Worm (Caenorhabditis elegans) whole organism, late embryonic: ENCODE measurements around the gene C29F9.2.

Experiments used
- C08G9.2 ChIP-seq: sonication (generic microtip); optimal IDR thresholded peaks from 2 replicates; lab custom pipeline; 2016; ENCODE audit warnings: mild to moderate bottlenecking, missing genetic modification characterization, moderate library complexity, missing compliant biosample characterization
- F13H6.1 ChIP-seq: sonication (generic microtip); optimal IDR thresholded peaks from 2 replicates; lab custom pipeline; 2016; ENCODE audit warnings: missing genetic modification characterization, missing compliant biosample characterization
- K09A11.1 ChIP-seq: sonication (generic microtip); optimal IDR thresholded peaks from 2 replicates; lab custom pipeline; 2017; ENCODE audit warnings: antibody characterized with exemption, mild to moderate bottlenecking, missing genetic modification characterization, missing compliant biosample characterization; ENCODE audit not compliant: insufficient read depth
- T23F11.4 ChIP-seq: fragments of 200-800 bp; sonication (Bioruptor generic); optimal IDR thresholded peaks from 2 replicates; lab custom pipeline; 2018; ENCODE audit warnings: mild to moderate bottlenecking, missing genetic modification characterization, missing compliant biosample characterization
- Y22D7AL.16 ChIP-seq: sonication (generic microtip); optimal IDR thresholded peaks from 2 replicates; lab custom pipeline; 2016; ENCODE audit warnings: missing genetic modification characterization, missing compliant biosample characterization
- ama-1 ChIP-seq: fragments of 150-350 bp; optimal IDR thresholded peaks from 2 replicates; lab custom pipeline; 2014
- ceh-14 ChIP-seq: sonication (generic microtip); optimal IDR thresholded peaks from 2 replicates; lab custom pipeline; 2016; ENCODE audit warnings: missing genotype, missing genetic modification characterization, missing compliant biosample characterization
- ceh-30 ChIP-seq: fragments of 150-350 bp; optimal IDR thresholded peaks from 2 replicates; lab custom pipeline; 2014; ENCODE audit warnings: missing biosample characterization, missing genetic modification characterization
- ceh-31 ChIP-seq: sonication (generic microtip); optimal IDR thresholded peaks from 2 replicates; lab custom pipeline; 2016; ENCODE audit warnings: missing genetic modification characterization, missing compliant biosample characterization
- ceh-34 ChIP-seq: sonication (generic microtip); optimal IDR thresholded peaks from 2 replicates; lab custom pipeline; 2016; ENCODE audit warnings: mild to moderate bottlenecking, missing genetic modification characterization, missing compliant biosample characterization
- ceh-45 ChIP-seq: fragments of 200-800 bp; sonication (Bioruptor generic); IDR thresholded peaks from 2 replicates; pipeline ENCODE4 v1.3.6; 2022; ENCODE audit warnings: missing genetic modification reagents, missing genetic modification characterization, missing compliant biosample characterization
- ceh-48 ChIP-seq: sonication (generic microtip); optimal IDR thresholded peaks from 2 replicates; lab custom pipeline; 2016; ENCODE audit warnings: missing genetic modification characterization, inconsistent platforms, missing compliant biosample characterization
- dmd-4 ChIP-seq: sonication (generic microtip); optimal IDR thresholded peaks from 2 replicates; lab custom pipeline; 2016; ENCODE audit warnings: borderline replicate concordance, missing genetic modification characterization, missing compliant biosample characterization
- elt-2 ChIP-seq: sonication (generic microtip); optimal IDR thresholded peaks from 2 replicates; lab custom pipeline; 2016; ENCODE audit warnings: missing genetic modification reagents, missing genetic modification characterization, missing compliant biosample characterization
- ets-4 ChIP-seq: sonication (generic microtip); optimal IDR thresholded peaks from 2 replicates; lab custom pipeline; 2016; ENCODE audit warnings: missing genetic modification characterization, missing compliant biosample characterization
- fax-1 ChIP-seq: sonication (generic microtip); optimal IDR thresholded peaks from 2 replicates; lab custom pipeline; 2016; ENCODE audit warnings: missing genotype, missing genetic modification characterization, missing compliant biosample characterization
- fkh-10 ChIP-seq: fragments of 150-350 bp; optimal IDR thresholded peaks from 2 replicates; lab custom pipeline; 2014; ENCODE audit warnings: missing biosample characterization, missing genetic modification reagents, missing genetic modification characterization
- fkh-6 ChIP-seq: sonication (generic microtip); optimal IDR thresholded peaks from 2 replicates; lab custom pipeline; 2016; ENCODE audit warnings: missing genetic modification characterization, missing compliant biosample characterization
- gmeb-2 ChIP-seq: sonication (generic microtip); optimal IDR thresholded peaks from 2 replicates; lab custom pipeline; 2016; ENCODE audit warnings: missing genetic modification characterization, inconsistent platforms, missing compliant biosample characterization
- hlh-13 ChIP-seq: fragments of 200-800 bp; sonication (Bioruptor generic); optimal IDR thresholded peaks from 2 replicates; lab custom pipeline; 2018; ENCODE audit warnings: mild to moderate bottlenecking, missing genetic modification characterization, missing compliant biosample characterization
- hlh-30 ChIP-seq: sonication (generic microtip); optimal IDR thresholded peaks from 2 replicates; lab custom pipeline; 2017; ENCODE audit warnings: antibody characterized with exemption, missing genetic modification characterization, missing compliant biosample characterization; ENCODE audit not compliant: insufficient read depth
- madf-2 ChIP-seq: sonication (generic microtip); optimal IDR thresholded peaks from 2 replicates; lab custom pipeline; 2017; ENCODE audit warnings: missing genetic modification characterization, missing compliant biosample characterization
- mec-3 ChIP-seq: sonication (generic microtip); optimal IDR thresholded peaks from 2 replicates; lab custom pipeline; 2016; ENCODE audit warnings: borderline replicate concordance, missing genetic modification characterization, missing compliant biosample characterization
- nhr-11 ChIP-seq: fragments of 150-350 bp; optimal IDR thresholded peaks from 2 replicates; lab custom pipeline; 2014; ENCODE audit warnings: missing biosample characterization, missing genetic modification characterization
- nhr-232 ChIP-seq: sonication (generic microtip); optimal IDR thresholded peaks from 2 replicates; lab custom pipeline; 2016; ENCODE audit warnings: missing genetic modification characterization, missing compliant biosample characterization
- npax-4 ChIP-seq: sonication (generic microtip); optimal IDR thresholded peaks from 2 replicates; lab custom pipeline; 2016; ENCODE audit warnings: missing genetic modification characterization, missing compliant biosample characterization
- odd-2 ChIP-seq: sonication (generic microtip); optimal IDR thresholded peaks from 2 replicates; lab custom pipeline; 2017; ENCODE audit warnings: antibody characterized with exemption, mild to moderate bottlenecking, missing genetic modification characterization, missing compliant biosample characterization
- pag-3 ChIP-seq: sonication (generic microtip); optimal IDR thresholded peaks from 2 replicates; lab custom pipeline; 2016; ENCODE audit warnings: missing compliant biosample characterization, missing genetic modification characterization, borderline replicate concordance
- pax-1 ChIP-seq: fragments of 150-350 bp; optimal IDR thresholded peaks from 2 replicates; lab custom pipeline; 2014; ENCODE audit warnings: missing biosample characterization, missing genetic modification characterization
- pha-4 ChIP-seq: fragments of 150-350 bp; optimal IDR thresholded peaks from 2 replicates; lab custom pipeline; 2018; ENCODE audit warnings: missing biosample characterization, missing genetic modification reagents, missing genetic modification characterization
- pros-1 ChIP-seq: fragments of 150-350 bp; optimal IDR thresholded peaks from 2 replicates; lab custom pipeline; 2014; ENCODE audit warnings: missing biosample characterization, missing genetic modification reagents, missing genetic modification characterization
- ref-2 ChIP-seq: sonication (generic microtip); optimal IDR thresholded peaks from 2 replicates; lab custom pipeline; 2016; ENCODE audit warnings: missing genetic modification characterization, missing compliant biosample characterization
- sdc-2 ChIP-seq: sonication (generic microtip); optimal IDR thresholded peaks from 2 replicates; lab custom pipeline; 2016; ENCODE audit warnings: missing genotype, missing genetic modification characterization, missing compliant biosample characterization
- sox-2 ChIP-seq: fragments of 200-800 bp; sonication (Bioruptor generic); IDR thresholded peaks from 2 replicates; pipeline ENCODE4 v1.3.6; 2022; ENCODE audit warnings: missing genetic modification reagents, missing genetic modification characterization, missing compliant biosample characterization
- sox-4 ChIP-seq: sonication (generic microtip); optimal IDR thresholded peaks from 2 replicates; lab custom pipeline; 2017; ENCODE audit warnings: mild to moderate bottlenecking, missing genetic modification characterization, inconsistent platforms, missing compliant biosample characterization
- syd-9 ChIP-seq: sonication (generic microtip); optimal IDR thresholded peaks from 2 replicates; lab custom pipeline; 2016; ENCODE audit warnings: mild to moderate bottlenecking, missing genetic modification characterization, moderate library complexity, missing compliant biosample characterization
- tbx-2 ChIP-seq: sonication (generic microtip); optimal IDR thresholded peaks from 2 replicates; lab custom pipeline; 2016; ENCODE audit warnings: missing genetic modification characterization, missing compliant biosample characterization
- tbx-7 ChIP-seq: sonication (generic microtip); optimal IDR thresholded peaks from 2 replicates; lab custom pipeline; 2016; ENCODE audit warnings: missing genotype, missing genetic modification characterization, missing compliant biosample characterization
- ttx-3 ChIP-seq: sonication (generic microtip); optimal IDR thresholded peaks from 2 replicates; lab custom pipeline; 2016; ENCODE audit warnings: missing genetic modification reagents, missing genetic modification characterization, missing compliant biosample characterization
- unc-42 ChIP-seq: sonication (generic microtip); optimal IDR thresholded peaks from 2 replicates; lab custom pipeline; 2016; ENCODE audit warnings: missing genotype, missing genetic modification characterization, missing compliant biosample characterization
- unc-55 ChIP-seq: sonication (generic microtip); optimal IDR thresholded peaks from 2 replicates; lab custom pipeline; 2017; ENCODE audit warnings: missing biosample characterization, missing genetic modification reagents, missing genetic modification characterization
- ztf-16 ChIP-seq: sonication (generic microtip); optimal IDR thresholded peaks from 2 replicates; lab custom pipeline; 2017; ENCODE audit warnings: missing genetic modification characterization, missing compliant biosample characterization

C29F9.2 gene

ce11 chrIII:175733-176132 lies 45.0 kb downstream of the C29F9.2 start, which contains the start of gene clec-148:
Gene clec-148, minus strand, starts transcription at chrIII:175833.
- TF ChIP-seq pha-4 (tag; lab: Kevin White, UChicago) (no peak), mec-3 (tag; lab: Kevin White, UChicago) (no peak), pax-1 (tag; lab: Kevin White, UChicago) (no peak), ztf-16 (tag; lab: Kevin White, UChicago) (no peak), sdc-2 (tag; lab: Kevin White, UChicago) (no peak), nhr-232 (no peak), tbx-7 (tag; lab: Kevin White, UChicago) (no peak), Y22D7AL.16 (tag; lab: Kevin White, UChicago) (no peak), ttx-3 (tag; lab: Kevin White, UChicago) (no peak), nhr-11 (no peak), sox-2 (no peak), ceh-45 (no peak), pros-1 (tag; lab: Kevin White, UChicago) (no peak), dmd-4 (tag; lab: Kevin White, UChicago) (no peak), ceh-31 (tag; lab: Kevin White, UChicago) (no peak), ets-4 (tag; lab: Kevin White, UChicago) (no peak), gmeb-2 (tag; lab: Kevin White, UChicago) (no peak), hlh-13 (no peak), tbx-2 (tag; lab: Kevin White, UChicago) (no peak)

ce11 chrIII:177715-178114 lies 47.0 kb downstream of the C29F9.2 start, which contains the start of gene F40G9.14:
Gene F40G9.14, minus strand, starts transcription at chrIII:177815.
- TF ChIP-seq odd-2 (tag; lab: Kevin White, UChicago) (no peak), fkh-6 (no peak), ztf-16 (tag; lab: Kevin White, UChicago) (no peak), syd-9 (tag; lab: Kevin White, UChicago) (no peak), K09A11.1 (tag; lab: Kevin White, UChicago) (no peak), C08G9.2 (tag; lab: Kevin White, UChicago) (no peak), dmd-4 (tag; lab: Kevin White, UChicago) (no peak), gmeb-2 (tag; lab: Kevin White, UChicago) (no peak), F13H6.1 (no peak), ref-2 (tag; lab: Kevin White, UChicago) (no peak), npax-4 (tag; lab: Kevin White, UChicago) (no peak), pax-1 (tag; lab: Kevin White, UChicago) (no peak), unc-55 (GFP tag; lab: Kevin White, UChicago) (no peak), pag-3 (tag; lab: Kevin White, UChicago) (no peak), elt-2 (tag; lab: Kevin White, UChicago) (no peak), fax-1 (no peak), ceh-14 (tag; lab: Kevin White, UChicago) (no peak), pros-1 (tag; lab: Kevin White, UChicago) (no peak), mec-3 (tag; lab: Kevin White, UChicago) (no peak)

ce11 chrIII:178126-178525 lies 47.4 kb downstream of the C29F9.2 start:
- TF ChIP-seq madf-2 (tag; lab: Kevin White, UChicago) (peak; percentile 23), T23F11.4 (GFP tag; lab: Kevin White, UChicago) (no peak)
- TF ChIP-seq, all 69 proteins: peak for 1

- TF ChIP-seq ceh-30 (tag; lab: Kevin White, UChicago) (no peak), tbx-2 (tag; lab: Kevin White, UChicago) (peak; percentile 13), ref-2 (tag; lab: Kevin White, UChicago) (peak; percentile 38), ceh-34 (tag; lab: Kevin White, UChicago) (peak; percentile 13), npax-4 (tag; lab: Kevin White, UChicago) (no peak), sox-4 (tag; lab: Kevin White, UChicago) (no peak), sox-2 (peak; percentile 51), ceh-48 (no peak), hlh-30 (peak; percentile 25), pag-3 (tag; lab: Kevin White, UChicago) (no peak), ama-1 (no peak), unc-42 (tag; lab: Kevin White, UChicago) (no peak), fkh-10 (GFP tag; lab: Kevin White, UChicago) (no peak)
- TF ChIP-seq, all 69 proteins: peak for 5
Measured at ce11 chrIII:179123-179592, 48.4 kb downstream of the C29F9.2 start, which contains the start of gene F40G9.6. Gene F40G9.6, plus strand, starts transcription at chrIII:179542.
